Worm (Caenorhabditis elegans) whole organism, L4/young adult: ENCODE measurements around the gene ZK1098.6.
A peak's percentile ranks its signal among the peaks of the same experiment; 100 is the strongest.

Experiments
- W03F9.2 ChIP-seq: fragments of 150-350 bp; optimal IDR thresholded peaks from 2 replicates; lab custom pipeline; 2014; ENCODE audit warnings: missing biosample characterization, missing genetic modification characterization
- dao-5 ChIP-seq: sonication (generic microtip); optimal IDR thresholded peaks from 2 replicates; lab custom pipeline; 2016; ENCODE audit warnings: missing genotype, missing genetic modification characterization, moderate library complexity, missing compliant biosample characterization
- him-1 ChIP-seq: sonication (generic microtip); optimal IDR thresholded peaks from 2 replicates; lab custom pipeline; 2016; ENCODE audit warnings: missing genotype, missing genetic modification reagents, missing genetic modification characterization, missing compliant biosample characterization

Gene ZK1098.6

DNA sequence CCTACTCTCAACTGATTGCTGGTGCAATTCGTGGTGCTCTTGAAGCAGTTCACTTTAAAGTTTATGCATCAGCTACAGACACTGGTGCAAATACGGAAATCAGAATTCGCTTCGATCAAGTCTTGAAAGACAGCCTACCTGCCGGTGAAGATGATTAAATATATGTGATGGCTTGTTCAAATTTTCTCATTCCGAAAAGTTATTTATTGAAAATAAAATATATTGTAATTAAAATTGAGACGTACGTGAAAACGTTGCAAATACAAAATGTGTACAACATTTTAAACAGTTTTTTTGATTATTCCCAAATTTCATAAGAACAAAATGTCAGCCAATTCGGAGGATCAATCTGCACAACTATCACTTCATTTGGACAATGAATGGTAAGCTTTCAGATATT lies at the start of gene ZK1098.6:
Gene ZK1098.6 (plus strand): TSS at position 301 of the 400 bp plus-strand sequence.
- TF ChIP-seq W03F9.2 (tag; lab: Kevin White, UChicago) (no peak), him-1 (tag; lab: Kevin White, UChicago) (no peak), dao-5 (tag; lab: Kevin White, UChicago) (no peak)

DNA sequence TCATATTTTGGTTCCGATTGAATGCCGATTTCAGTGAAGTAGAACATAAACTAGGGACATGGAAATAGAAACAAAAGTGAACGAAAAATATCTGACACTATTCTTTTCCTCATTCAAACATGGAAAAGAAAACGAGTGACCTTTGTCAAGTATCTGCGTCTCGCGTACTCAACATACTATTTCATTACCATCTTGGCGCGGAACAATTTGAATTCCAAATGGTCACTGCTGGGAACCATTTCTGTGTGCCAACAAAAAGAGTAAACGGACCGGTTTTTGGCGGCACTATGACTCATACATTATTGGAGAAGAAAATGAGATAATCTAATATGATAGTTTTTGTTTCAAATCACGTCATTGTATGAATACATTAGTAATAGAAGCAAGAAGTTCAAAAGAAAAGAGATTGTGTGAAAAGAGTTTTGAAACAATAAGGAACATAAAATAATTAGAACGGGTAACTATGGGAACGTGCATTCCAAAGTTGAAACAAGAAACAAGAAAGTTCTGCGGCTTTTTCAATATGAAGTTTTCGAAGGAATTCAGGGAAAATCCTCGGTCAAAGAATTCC lies 44.4 kb upstream of the ZK1098.6 start:
- TF ChIP-seq him-1 (tag; lab: Kevin White, UChicago) = no peak
- no peak for TF ChIP-seq dao-5 (tag; lab: Kevin White, UChicago)
- TF ChIP-seq W03F9.2 (tag; lab: Kevin White, UChicago) = no peak

DNA sequence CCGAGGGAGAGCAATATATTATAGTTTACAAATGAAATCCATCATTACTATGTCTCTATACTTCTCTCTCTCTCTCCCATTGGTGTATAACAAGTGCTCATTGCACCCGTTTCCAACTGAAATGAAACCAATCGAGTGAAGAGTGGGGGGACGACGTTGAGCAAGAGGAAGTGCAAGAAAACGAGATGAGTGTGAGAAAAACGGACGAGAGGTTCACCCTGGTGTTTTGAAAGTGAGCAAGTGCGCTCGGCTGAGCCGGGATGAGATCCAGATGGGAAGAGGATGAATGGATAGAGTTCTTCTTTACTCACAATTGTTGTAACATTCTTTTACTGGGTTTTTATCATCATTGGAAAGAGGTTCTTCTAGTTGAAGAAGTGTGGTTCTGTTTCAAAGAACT lies 43.2 kb upstream of the ZK1098.6 start:
- TF ChIP-seq W03F9.2 (tag; lab: Kevin White, UChicago) = no peak
- TF ChIP-seq him-1 (tag; lab: Kevin White, UChicago) = no peak
- TF ChIP-seq dao-5 (tag; lab: Kevin White, UChicago) = no peak

DNA sequence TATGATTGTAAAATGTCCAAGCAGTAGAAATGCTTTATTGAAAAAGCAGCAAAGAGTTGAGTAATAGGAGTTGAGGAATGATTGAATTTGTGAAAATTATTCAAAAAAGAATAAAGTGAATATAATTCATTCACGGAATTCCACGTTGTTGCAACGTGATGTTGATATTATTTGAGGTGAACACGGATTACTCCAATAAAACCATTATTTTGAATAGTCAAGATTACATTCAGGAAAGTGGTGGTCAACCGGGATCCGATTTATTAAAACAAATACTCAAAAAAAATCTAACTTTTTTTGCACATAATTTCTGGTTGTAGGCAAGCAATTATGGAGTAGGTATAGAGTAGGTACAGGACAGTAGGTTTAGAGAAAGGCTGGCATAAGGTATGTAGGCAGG lies 41.6 kb upstream of the ZK1098.6 start, which contains the start of gene bre-3:
Gene bre-3 (minus strand): TSS at position 101 of the 400 bp plus-strand sequence.
- no peak for TF ChIP-seq W03F9.2 (tag; lab: Kevin White, UChicago)
- no peak for TF ChIP-seq him-1 (tag; lab: Kevin White, UChicago)
- TF ChIP-seq dao-5 (tag; lab: Kevin White, UChicago) = no peak

DNA sequence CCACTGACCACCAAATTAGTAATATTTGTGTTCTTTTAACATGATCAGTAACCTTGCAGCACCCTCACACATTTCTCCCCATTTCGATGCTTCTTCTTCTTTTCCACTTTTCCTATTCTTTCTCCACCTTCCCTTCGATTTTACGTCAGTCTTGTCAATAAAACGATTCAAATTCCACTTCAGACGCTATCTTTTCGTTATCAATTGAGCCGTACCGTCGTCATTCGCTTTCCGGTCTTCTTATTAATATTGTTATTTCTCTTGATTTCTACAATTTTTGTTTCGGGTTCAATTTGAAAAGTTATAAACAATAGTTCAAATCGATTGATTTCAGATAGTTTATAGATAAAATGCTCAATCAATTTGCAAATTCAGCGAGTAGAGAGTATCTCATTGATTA lies 39.5 kb upstream of the ZK1098.6 start:
- TF ChIP-seq him-1 (tag; lab: Kevin White, UChicago) = no peak
- TF ChIP-seq W03F9.2 (tag; lab: Kevin White, UChicago) = no peak
- no peak for TF ChIP-seq dao-5 (tag; lab: Kevin White, UChicago)

DNA sequence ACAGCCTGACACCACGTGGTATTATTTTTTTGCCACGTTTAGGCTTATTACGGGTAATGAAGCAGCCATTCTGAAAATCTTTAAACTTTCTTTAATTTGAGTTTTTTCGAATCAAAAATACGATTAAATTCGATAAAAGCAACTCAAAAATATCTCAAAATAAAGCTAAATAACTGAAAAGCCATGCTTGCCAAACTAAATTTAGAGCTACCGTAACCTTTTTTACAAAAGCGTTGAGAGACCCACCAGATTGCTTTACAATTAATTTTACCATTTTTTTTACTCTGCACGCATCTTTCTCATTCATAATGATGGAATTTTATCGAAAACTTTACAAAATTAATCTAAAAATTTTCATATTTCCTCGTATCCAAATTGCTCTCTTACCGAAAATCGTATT lies 38.9 kb upstream of the ZK1098.6 start:
- TF ChIP-seq dao-5 (tag; lab: Kevin White, UChicago) (no peak), him-1 (tag; lab: Kevin White, UChicago) (no peak), W03F9.2 (tag; lab: Kevin White, UChicago) (no peak)

DNA sequence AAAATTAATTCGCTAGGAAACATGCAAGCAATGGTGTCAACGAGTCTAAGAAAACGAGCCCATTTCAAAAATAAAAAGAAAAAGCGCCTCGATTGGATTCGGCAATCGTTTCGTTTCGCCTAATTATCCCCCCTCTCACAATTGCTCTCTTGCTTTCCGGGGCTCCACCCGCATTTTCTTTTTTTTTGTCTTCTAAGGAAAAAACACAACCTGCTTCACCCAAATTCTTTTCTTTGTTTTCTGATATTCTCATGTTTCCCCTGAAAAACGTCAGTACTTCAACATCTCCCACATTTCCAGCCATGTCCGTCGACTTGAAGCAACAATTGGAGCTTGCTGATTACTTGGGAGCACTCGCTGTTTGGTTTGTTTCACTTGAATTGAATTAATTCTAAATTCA lies 38.5 kb upstream of the ZK1098.6 start, which contains the start of gene nlp-36:
Gene nlp-36 (plus strand): TSS at position 301 of the 400 bp plus-strand sequence.
- TF ChIP-seq dao-5 (tag; lab: Kevin White, UChicago) (no peak), W03F9.2 (tag; lab: Kevin White, UChicago) (no peak), him-1 (tag; lab: Kevin White, UChicago) (no peak)

DNA sequence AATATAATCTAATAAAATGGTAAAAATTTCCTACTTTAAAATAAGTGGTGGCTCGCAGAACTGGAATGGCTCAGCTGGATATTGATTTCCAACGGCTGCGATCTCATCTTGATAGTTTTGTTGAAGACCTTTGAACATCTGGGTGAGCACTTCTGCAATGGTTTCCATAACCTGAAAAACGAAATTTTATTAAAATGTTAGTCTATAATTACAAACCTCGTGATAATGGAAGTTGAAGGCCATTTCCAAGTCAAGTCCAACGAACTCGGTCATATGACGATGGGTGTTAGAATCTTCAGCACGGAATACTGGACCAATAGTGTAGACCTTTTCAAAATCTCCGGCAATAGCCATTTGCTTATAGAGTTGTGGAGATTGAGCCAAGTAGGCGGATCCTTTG lies 37.2 kb upstream of the ZK1098.6 start:
- TF ChIP-seq him-1 (tag; lab: Kevin White, UChicago) (no peak), dao-5 (tag; lab: Kevin White, UChicago) (no peak), W03F9.2 (tag; lab: Kevin White, UChicago) (no peak)

DNA sequence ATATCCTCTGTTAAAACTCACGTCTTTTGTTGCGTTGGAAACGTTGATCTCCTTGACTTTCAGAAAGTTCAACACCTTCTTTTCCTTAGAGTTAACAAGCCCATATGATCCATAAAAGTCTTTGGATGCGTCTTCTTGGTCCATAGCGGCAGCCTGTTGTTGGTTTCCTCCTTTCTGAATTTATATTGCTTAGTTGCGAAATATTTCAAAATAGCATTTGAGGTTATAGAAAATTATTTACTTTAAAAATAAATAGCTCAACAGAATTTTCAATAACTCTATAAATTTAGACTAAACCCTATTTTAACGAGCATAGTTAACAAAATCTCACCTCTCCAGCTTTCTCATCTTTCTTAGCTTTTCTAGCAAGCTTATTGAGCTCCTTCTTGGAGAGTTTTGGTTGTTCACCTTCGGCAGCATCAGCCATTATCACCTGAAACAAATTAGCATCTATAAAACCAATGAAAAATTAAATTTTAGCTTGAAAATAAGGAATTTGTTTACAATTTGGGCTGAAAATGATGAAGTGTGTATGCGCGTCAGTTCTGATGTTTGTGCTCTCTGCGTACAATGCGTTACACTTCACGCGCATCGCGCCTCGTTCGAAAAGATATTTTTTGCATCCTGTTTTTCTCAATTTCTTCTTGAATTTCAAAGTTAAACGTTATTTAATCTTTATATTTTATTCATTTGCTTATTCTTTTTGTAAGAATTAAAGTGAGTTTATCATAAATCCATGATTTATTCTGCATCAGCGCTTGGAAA lies 36.0 kb upstream of the ZK1098.6 start, which contains the start of the genes dars-1 and ctr-9:
Gene dars-1 (minus strand): TSS at position 433 of the 765 bp plus-strand sequence.
Gene ctr-9 (plus strand): TSS at position 614 of the 765 bp plus-strand sequence.
- no peak for TF ChIP-seq him-1 (tag; lab: Kevin White, UChicago)
- TF ChIP-seq W03F9.2 (tag; lab: Kevin White, UChicago) = peak; percentile 18

DNA sequence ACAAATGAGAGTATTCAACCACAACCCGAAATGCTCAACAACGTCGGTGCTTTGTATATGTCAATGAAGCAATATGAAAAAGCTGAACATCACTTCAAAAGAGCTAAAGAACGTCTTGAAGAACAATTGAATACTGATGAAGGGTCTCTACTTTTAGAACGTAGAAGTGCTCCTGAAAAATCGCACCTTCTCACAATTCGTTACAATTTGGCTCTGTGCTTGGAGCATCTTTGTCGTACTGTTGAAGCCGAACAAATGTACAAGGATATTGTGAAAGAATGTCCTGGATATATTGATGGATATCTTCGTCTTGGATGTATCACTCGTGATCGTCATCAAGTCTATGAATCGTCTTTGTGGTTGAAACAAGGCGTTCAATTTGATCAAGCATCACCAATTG lies 32.7 kb upstream of the ZK1098.6 start:
- no peak for TF ChIP-seq dao-5 (tag; lab: Kevin White, UChicago)

DNA sequence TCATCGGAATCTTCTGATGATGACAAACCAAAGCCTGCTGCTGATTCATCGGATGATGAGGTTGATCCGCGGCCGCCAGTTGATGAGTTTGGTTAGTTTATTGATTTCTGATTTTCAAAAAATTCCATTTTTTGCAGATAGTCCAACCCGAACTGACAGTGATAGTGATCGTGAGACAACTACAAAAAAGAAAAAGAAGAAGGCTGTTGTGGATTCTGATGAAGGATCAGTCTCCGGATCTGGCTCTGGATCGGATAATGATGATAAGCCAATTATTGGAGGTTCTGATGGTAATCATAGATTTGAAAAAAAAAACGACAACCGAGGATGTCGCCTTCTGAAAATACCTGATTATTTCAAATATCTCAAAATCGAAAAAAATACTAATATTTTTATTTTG lies 30.9 kb upstream of the ZK1098.6 start:
- no peak for TF ChIP-seq W03F9.2 (tag; lab: Kevin White, UChicago)
- TF ChIP-seq him-1 (tag; lab: Kevin White, UChicago) = no peak
- TF ChIP-seq dao-5 (tag; lab: Kevin White, UChicago) = no peak

DNA sequence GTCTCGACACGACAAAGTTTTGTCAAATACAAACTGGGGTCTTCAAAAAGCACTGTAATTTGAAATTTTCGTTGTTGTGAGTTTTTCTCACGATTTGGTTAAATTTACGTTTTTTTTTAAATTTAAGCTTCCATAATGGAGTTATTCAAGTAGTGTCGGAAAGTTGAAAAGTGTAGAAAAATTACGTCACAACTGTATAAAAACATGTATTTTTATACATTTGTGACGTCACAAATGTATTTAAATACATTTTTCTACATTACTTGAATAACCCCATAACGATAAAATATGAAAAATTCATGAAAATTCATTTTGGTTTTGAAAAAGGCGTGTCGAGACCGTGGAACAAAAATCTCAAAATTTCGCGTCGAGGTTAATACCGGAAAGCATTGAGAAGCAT lies 29.5 kb upstream of the ZK1098.6 start:
- TF ChIP-seq W03F9.2 (tag; lab: Kevin White, UChicago) (no peak), dao-5 (tag; lab: Kevin White, UChicago) (no peak), him-1 (tag; lab: Kevin White, UChicago) (no peak)

DNA sequence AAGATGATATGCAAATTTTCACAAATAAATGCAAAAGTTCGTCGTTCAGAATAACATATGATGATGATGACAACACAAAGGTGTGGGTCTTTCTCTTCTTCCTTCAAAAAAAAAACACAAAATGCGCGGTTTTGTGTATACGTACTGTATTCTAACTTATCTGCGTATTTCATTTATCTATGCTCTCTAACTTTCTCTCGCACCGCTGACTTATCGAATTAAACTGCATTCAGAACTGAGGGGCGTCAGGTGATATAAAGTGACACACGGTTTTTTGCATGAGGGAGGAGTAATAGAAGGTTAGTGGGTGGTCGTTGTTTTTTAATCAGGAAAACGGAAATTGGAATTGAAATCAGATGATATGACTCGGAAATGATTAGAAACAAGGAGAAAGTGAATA lies 26.7 kb upstream of the ZK1098.6 start, which contains the start of gene sod-4:
Gene sod-4 (minus strand): TSS at position 109 of the 400 bp plus-strand sequence.
- no peak for TF ChIP-seq him-1 (tag; lab: Kevin White, UChicago)
- TF ChIP-seq W03F9.2 (tag; lab: Kevin White, UChicago) = no peak
- TF ChIP-seq dao-5 (tag; lab: Kevin White, UChicago) = no peak
